Worm (Caenorhabditis elegans) whole organism, late embryonic: ENCODE results near the gene dpf-2.

Source experiments
- F13H6.1 ChIP-seq: sonication (generic microtip); optimal IDR thresholded peaks from 2 replicates; lab custom pipeline; 2016; ENCODE audit warnings: missing genetic modification characterization, missing compliant biosample characterization
- K02D7.2 ChIP-seq: sonication (generic microtip); optimal IDR thresholded peaks from 2 replicates; lab custom pipeline; 2017; ENCODE audit warnings: mild to moderate bottlenecking, missing genetic modification characterization, missing compliant biosample characterization
- ceh-14 ChIP-seq: sonication (generic microtip); optimal IDR thresholded peaks from 2 replicates; lab custom pipeline; 2016; ENCODE audit warnings: missing genotype, missing genetic modification characterization, missing compliant biosample characterization
- ceh-18 ChIP-seq: sonication (generic microtip); optimal IDR thresholded peaks from 2 replicates; lab custom pipeline; 2016; ENCODE audit warnings: missing genetic modification characterization, missing compliant biosample characterization
- ceh-2 ChIP-seq: sonication (generic microtip); optimal IDR thresholded peaks from 2 replicates; lab custom pipeline; 2016; ENCODE audit warnings: missing genotype, missing genetic modification characterization, missing compliant biosample characterization
- ceh-22 ChIP-seq: sonication (generic microtip); optimal IDR thresholded peaks from 2 replicates; lab custom pipeline; 2017; ENCODE audit warnings: missing biosample characterization, missing genetic modification characterization
- ceh-24 ChIP-seq: sonication (generic microtip); optimal IDR thresholded peaks from 2 replicates; lab custom pipeline; 2016; ENCODE audit warnings: mild to moderate bottlenecking, missing genetic modification characterization, missing compliant biosample characterization
- ceh-30 ChIP-seq: fragments of 150-350 bp; optimal IDR thresholded peaks from 2 replicates; lab custom pipeline; 2014; ENCODE audit warnings: missing biosample characterization, missing genetic modification characterization
- ceh-45 ChIP-seq: fragments of 200-800 bp; sonication (Bioruptor generic); IDR thresholded peaks from 2 replicates; pipeline ENCODE4 v1.3.6; 2022; ENCODE audit warnings: missing genetic modification reagents, missing genetic modification characterization, missing compliant biosample characterization
- ceh-48 ChIP-seq: sonication (generic microtip); optimal IDR thresholded peaks from 2 replicates; lab custom pipeline; 2016; ENCODE audit warnings: missing genetic modification characterization, inconsistent platforms, missing compliant biosample characterization
- ceh-9 ChIP-seq: sonication (generic microtip); optimal IDR thresholded peaks from 2 replicates; lab custom pipeline; 2016; ENCODE audit warnings: mild to moderate bottlenecking, missing genetic modification characterization, inconsistent platforms, missing compliant biosample characterization
- che-1 ChIP-seq: sonication (generic microtip); optimal IDR thresholded peaks from 2 replicates; lab custom pipeline; 2016; ENCODE audit warnings: mild to moderate bottlenecking, missing genetic modification characterization, missing compliant biosample characterization
- dmd-4 ChIP-seq: sonication (generic microtip); optimal IDR thresholded peaks from 2 replicates; lab custom pipeline; 2016; ENCODE audit warnings: borderline replicate concordance, missing genetic modification characterization, missing compliant biosample characterization
- dve-1 ChIP-seq: sonication (generic microtip); optimal IDR thresholded peaks from 2 replicates; lab custom pipeline; 2017; ENCODE audit warnings: antibody characterized with exemption, mild to moderate bottlenecking, missing genetic modification characterization, missing compliant biosample characterization
- elt-4 ChIP-seq: sonication (generic microtip); optimal IDR thresholded peaks from 2 replicates; lab custom pipeline; 2016; ENCODE audit warnings: missing genetic modification characterization, missing compliant biosample characterization
- eyg-1 ChIP-seq: sonication (generic microtip); optimal IDR thresholded peaks from 2 replicates; lab custom pipeline; 2016; ENCODE audit warnings: missing genotype, missing genetic modification characterization, missing compliant biosample characterization
- fkh-10 ChIP-seq: fragments of 150-350 bp; optimal IDR thresholded peaks from 2 replicates; lab custom pipeline; 2014; ENCODE audit warnings: missing biosample characterization, missing genetic modification reagents, missing genetic modification characterization
- fkh-6 ChIP-seq: sonication (generic microtip); optimal IDR thresholded peaks from 2 replicates; lab custom pipeline; 2016; ENCODE audit warnings: missing genetic modification characterization, missing compliant biosample characterization
- hlh-13 ChIP-seq: fragments of 200-800 bp; sonication (Bioruptor generic); optimal IDR thresholded peaks from 2 replicates; lab custom pipeline; 2018; ENCODE audit warnings: mild to moderate bottlenecking, missing genetic modification characterization, missing compliant biosample characterization
- hlh-30 ChIP-seq: sonication (generic microtip); optimal IDR thresholded peaks from 2 replicates; lab custom pipeline; 2017; ENCODE audit warnings: antibody characterized with exemption, missing genetic modification characterization, missing compliant biosample characterization; ENCODE audit not compliant: insufficient read depth
- hlh-6 ChIP-seq: sonication (generic microtip); optimal IDR thresholded peaks from 2 replicates; lab custom pipeline; 2016; ENCODE audit warnings: missing genotype, missing genetic modification characterization, missing compliant biosample characterization
- lim-6 ChIP-seq: sonication (generic microtip); optimal IDR thresholded peaks from 2 replicates; lab custom pipeline; 2016; ENCODE audit warnings: missing genetic modification characterization, missing compliant biosample characterization
- lin-11 ChIP-seq: fragments of 200-800 bp; sonication (Bioruptor generic); optimal IDR thresholded peaks from 2 replicates; lab custom pipeline; 2018; ENCODE audit warnings: mild to moderate bottlenecking, missing genetic modification characterization, missing compliant biosample characterization
- madf-2 ChIP-seq: sonication (generic microtip); optimal IDR thresholded peaks from 2 replicates; lab custom pipeline; 2017; ENCODE audit warnings: missing genetic modification characterization, missing compliant biosample characterization
- mec-3 ChIP-seq: sonication (generic microtip); optimal IDR thresholded peaks from 2 replicates; lab custom pipeline; 2016; ENCODE audit warnings: borderline replicate concordance, missing genetic modification characterization, missing compliant biosample characterization
- nhr-232 ChIP-seq: sonication (generic microtip); optimal IDR thresholded peaks from 2 replicates; lab custom pipeline; 2016; ENCODE audit warnings: missing genetic modification characterization, missing compliant biosample characterization
- npax-4 ChIP-seq: sonication (generic microtip); optimal IDR thresholded peaks from 2 replicates; lab custom pipeline; 2016; ENCODE audit warnings: missing genetic modification characterization, missing compliant biosample characterization
- odd-2 ChIP-seq: sonication (generic microtip); optimal IDR thresholded peaks from 2 replicates; lab custom pipeline; 2017; ENCODE audit warnings: antibody characterized with exemption, mild to moderate bottlenecking, missing genetic modification characterization, missing compliant biosample characterization
- pat-9 ChIP-seq: fragments of 200-800 bp; sonication (Bioruptor generic); optimal IDR thresholded peaks from 2 replicates; lab custom pipeline; 2018; ENCODE audit warnings: mild to moderate bottlenecking, missing genetic modification characterization, moderate library complexity, missing compliant biosample characterization
- pha-2 ChIP-seq: sonication (generic microtip); optimal IDR thresholded peaks from 2 replicates; lab custom pipeline; 2017; ENCODE audit warnings: mild to moderate bottlenecking, missing genetic modification characterization, missing compliant biosample characterization
- pqm-1 ChIP-seq: sonication (generic microtip); optimal IDR thresholded peaks from 2 replicates; lab custom pipeline; 2016; ENCODE audit warnings: missing genetic modification characterization, missing compliant biosample characterization
- pros-1 ChIP-seq: fragments of 150-350 bp; optimal IDR thresholded peaks from 2 replicates; lab custom pipeline; 2014; ENCODE audit warnings: missing biosample characterization, missing genetic modification reagents, missing genetic modification characterization
- rnt-1 ChIP-seq: sonication (generic microtip); optimal IDR thresholded peaks from 2 replicates; lab custom pipeline; 2016; ENCODE audit warnings: missing genetic modification characterization, missing compliant biosample characterization
- sdc-2 ChIP-seq: sonication (generic microtip); optimal IDR thresholded peaks from 2 replicates; lab custom pipeline; 2016; ENCODE audit warnings: missing genotype, missing genetic modification characterization, missing compliant biosample characterization
- sox-4 ChIP-seq: sonication (generic microtip); optimal IDR thresholded peaks from 2 replicates; lab custom pipeline; 2017; ENCODE audit warnings: mild to moderate bottlenecking, missing genetic modification characterization, inconsistent platforms, missing compliant biosample characterization
- ttx-3 ChIP-seq: sonication (generic microtip); optimal IDR thresholded peaks from 2 replicates; lab custom pipeline; 2016; ENCODE audit warnings: missing genetic modification reagents, missing genetic modification characterization, missing compliant biosample characterization
- unc-3 ChIP-seq, 2 experiments: fragments of 200-800 bp in 1 of 2; sonication (Bioruptor generic) in 1 of 2; sonication (generic microtip) in 1 of 2; conservative IDR thresholded peaks in 1 of 2; optimal IDR thresholded peaks in 1 of 2; 2 replicates each; pipeline versions ENCODE4 v1.3.6 to Lab custom; 2016 to 2022; ENCODE audit warnings: missing compliant biosample characterization in 2 of 2, missing genetic modification characterization in 2 of 2, missing genetic modification reagents in 1 of 2
- ztf-16 ChIP-seq: sonication (generic microtip); optimal IDR thresholded peaks from 2 replicates; lab custom pipeline; 2017; ENCODE audit warnings: missing genetic modification characterization, missing compliant biosample characterization

Gene dpf-2

DNA sequence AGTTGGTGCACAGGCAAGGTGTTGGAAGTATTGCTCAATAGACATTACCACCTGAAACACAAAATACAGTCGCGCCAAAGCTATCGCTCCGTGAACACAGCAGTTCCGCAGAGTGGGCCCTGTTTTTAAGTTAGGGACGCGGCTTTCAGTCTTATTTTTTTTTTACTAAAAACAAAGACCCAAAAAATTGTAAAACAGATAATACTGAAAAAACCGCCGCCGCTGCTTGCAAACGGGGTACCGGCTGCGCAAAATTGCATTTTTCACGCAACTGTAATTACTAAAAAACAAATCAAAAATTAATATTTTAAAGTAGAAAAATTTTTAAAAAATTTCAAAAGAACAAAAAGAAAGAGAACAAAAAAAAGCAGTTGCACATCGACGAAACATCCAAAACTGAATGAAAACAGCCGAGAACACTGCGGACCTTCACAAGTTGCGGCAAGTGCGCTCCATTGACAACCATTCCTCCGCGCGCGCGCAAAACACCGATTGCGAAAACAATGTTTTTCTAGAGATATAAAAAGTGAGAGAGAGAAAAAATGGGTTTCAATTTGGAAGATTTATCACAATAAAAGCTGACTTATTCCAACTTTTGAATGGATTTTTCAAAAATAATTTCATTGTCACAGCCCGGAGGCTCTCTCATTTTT is 41.3 kb downstream of the dpf-2 start, which contains the start of gene F31F6.3:
F31F6.3 (minus strand) TSS at position 51 of the 653 bp plus-strand sequence.
- TF ChIP-seq odd-2 (tag; lab: Kevin White, UChicago) (no peak), lim-6 (no peak), pros-1 (tag; lab: Kevin White, UChicago) (no peak), elt-4 (tag; lab: Kevin White, UChicago) (no peak), ceh-24 (tag; lab: Kevin White, UChicago) (no peak), ttx-3 (no peak), pha-2 (tag; lab: Kevin White, UChicago) (no peak), sox-4 (tag; lab: Kevin White, UChicago) (no peak), ceh-48 (tag; lab: Kevin White, UChicago) (no peak), unc-3 (GFP tag; conservative IDR thresholded peaks at IDR 0.05; lab: Robert Waterston, UW) (no peak), unc-3 (tag; optimal IDR thresholded peaks at IDR 0.05; lab: Kevin White, UChicago) (no peak), pqm-1 (tag; lab: Kevin White, UChicago) (no peak), dmd-4 (tag; lab: Kevin White, UChicago) (no peak), F13H6.1 (tag; lab: Kevin White, UChicago) (no peak), nhr-232 (tag; lab: Kevin White, UChicago) (no peak), fkh-10 (no peak), ceh-14 (no peak), ceh-45 (GFP tag; lab: Robert Waterston, UW) (no peak), che-1 (tag; lab: Kevin White, UChicago) (no peak), K02D7.2 (tag; lab: Kevin White, UChicago) (no peak)
- TF ChIP-seq, all 69 proteins: peak for 0

DNA sequence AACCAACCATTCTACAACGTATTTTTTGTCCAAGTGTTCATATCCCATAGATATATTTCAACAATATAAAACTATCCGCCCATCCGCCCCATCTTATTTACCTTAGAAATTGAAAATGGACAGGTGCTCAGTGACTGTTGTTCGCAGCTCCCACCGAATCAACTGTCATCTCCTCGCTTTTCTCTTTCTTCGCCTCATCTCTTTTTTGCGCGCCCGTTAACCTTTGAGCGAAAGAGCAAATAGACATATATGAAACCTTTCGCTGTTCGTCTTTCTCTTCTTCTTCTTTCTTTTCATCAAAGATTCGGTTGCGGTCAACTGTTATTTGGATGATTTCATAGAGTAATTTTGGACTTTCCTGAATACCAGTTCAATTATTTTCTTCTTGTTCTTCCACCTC is 44.0 kb downstream of the dpf-2 start, which contains the start of gene sssh-1:
sssh-1 (plus strand) TSS at position 301 of the 400 bp plus-strand sequence.
- TF ChIP-seq ttx-3: no peak
- TF ChIP-seq fkh-6 (tag; lab: Kevin White, UChicago): no peak
- no peak for TF ChIP-seq ceh-45 (GFP tag; lab: Robert Waterston, UW)
- TF ChIP-seq hlh-6: no peak
- no peak for TF ChIP-seq ceh-22 (tag; lab: Kevin White, UChicago)
- TF ChIP-seq dve-1 (tag; lab: Kevin White, UChicago): no peak
- no peak for TF ChIP-seq ceh-2 (tag; lab: Kevin White, UChicago)
- no peak for TF ChIP-seq hlh-30 (tag; lab: Kevin White, UChicago)
- TF ChIP-seq fkh-10: no peak
- no peak for TF ChIP-seq npax-4 (tag; lab: Kevin White, UChicago)
- no peak for TF ChIP-seq K02D7.2 (tag; lab: Kevin White, UChicago)
- no peak for TF ChIP-seq rnt-1
- no peak for TF ChIP-seq mec-3 (tag; lab: Kevin White, UChicago)
- TF ChIP-seq, all 69 proteins: peak for 0

DNA sequence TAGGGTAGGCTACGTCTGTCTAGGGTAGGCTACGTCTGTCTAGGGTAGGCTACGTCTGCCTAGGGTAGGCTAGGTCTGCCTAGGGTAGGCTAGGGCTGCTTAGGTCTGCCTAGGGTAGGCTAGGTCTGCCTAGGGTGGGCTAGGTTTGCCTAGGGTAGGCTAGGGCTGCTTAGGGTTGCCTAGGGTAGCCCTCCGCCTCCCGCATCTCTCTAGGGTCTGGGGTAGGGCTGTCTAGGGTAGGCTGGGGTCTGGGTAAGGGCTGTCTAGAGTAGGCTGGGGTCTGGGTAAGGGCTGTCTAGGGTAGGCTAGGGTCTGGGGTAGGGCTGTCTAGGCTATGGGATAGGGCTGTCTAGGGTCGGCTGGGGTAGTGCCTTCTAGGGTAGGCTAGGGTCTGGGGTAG is 46.1 kb downstream of the dpf-2 start:
- TF ChIP-seq ceh-30 (no peak), hlh-13 (peak; percentile 17)

DNA sequence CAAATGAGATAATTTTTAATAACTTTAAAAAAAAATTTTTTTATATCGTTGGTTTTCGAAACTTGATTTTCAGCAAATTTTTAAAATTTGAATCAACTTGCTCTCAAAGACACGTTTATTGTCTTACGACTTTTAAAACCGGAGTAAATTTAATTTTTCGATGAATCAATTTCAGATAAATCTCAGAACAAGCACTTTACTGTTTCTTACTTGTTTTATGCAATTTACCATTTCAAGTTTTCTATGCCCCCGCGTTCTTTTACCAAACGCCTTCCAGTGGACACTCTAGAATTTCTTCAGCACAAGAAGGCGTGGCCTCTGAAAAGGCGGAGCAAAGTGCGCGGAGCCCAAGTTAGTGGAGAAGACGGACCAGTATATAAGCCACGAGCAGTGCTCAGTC is 49.5 kb downstream of the dpf-2 start, which contains the start of gene flp-8:
flp-8 (plus strand) TSS at position 301 of the 400 bp plus-strand sequence.
- TF ChIP-seq ceh-9 (tag; lab: Kevin White, UChicago) (no peak), eyg-1 (tag; lab: Kevin White, UChicago) (no peak), ztf-16 (no peak), K02D7.2 (tag; lab: Kevin White, UChicago) (no peak), dmd-4 (tag; lab: Kevin White, UChicago) (no peak), ceh-14 (no peak)

DNA sequence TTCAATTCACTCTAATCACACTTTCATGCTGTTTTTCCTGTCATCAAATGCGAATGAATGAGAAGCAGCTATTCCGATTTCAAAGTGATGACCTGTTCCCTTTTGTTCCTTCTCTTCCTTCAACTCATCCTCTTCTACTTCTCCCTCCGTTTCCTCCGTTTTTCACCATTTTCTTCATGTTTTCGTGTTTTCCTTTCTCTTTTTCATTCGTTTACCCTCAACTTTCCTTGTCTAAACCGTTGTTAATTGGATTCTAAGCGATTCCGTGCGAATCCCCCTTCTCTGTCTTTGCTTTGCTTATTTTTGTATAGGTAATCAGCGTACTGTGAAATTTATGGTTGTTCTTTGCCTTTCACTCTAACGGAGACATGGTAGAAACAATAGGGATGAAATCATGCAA is 54.2 kb downstream of the dpf-2 start:
- no peak for TF ChIP-seq ceh-48 (tag; lab: Kevin White, UChicago)
- no peak for TF ChIP-seq madf-2 (tag; lab: Kevin White, UChicago)
- no peak for TF ChIP-seq ceh-18 (tag; lab: Kevin White, UChicago)
- TF ChIP-seq pha-2 (tag; lab: Kevin White, UChicago): no peak
- no peak for TF ChIP-seq sdc-2 (tag; lab: Kevin White, UChicago)
- no peak for TF ChIP-seq pros-1 (tag; lab: Kevin White, UChicago)
- TF ChIP-seq hlh-13: no peak
- no peak for TF ChIP-seq fkh-10
- TF ChIP-seq fkh-6 (tag; lab: Kevin White, UChicago): no peak
- TF ChIP-seq lin-11: no peak
- TF ChIP-seq pat-9 (tag; lab: Kevin White, UChicago): no peak
